Worm (Caenorhabditis elegans): ENCODE data around the gene ampd-1.

The ampd-1 gene

ce11 chrII:5186870-5187269, 16.3 kb upstream of the ampd-1 start:
- peak; percentile 88 for TF ChIP-seq elt-2 (tag; optimal IDR thresholded peaks at IDR 0.05)
- no peak for TF ChIP-seq ceh-82 (tag; optimal IDR thresholded peaks at IDR 0.05)

- no peak for TF ChIP-seq dsc-1 (tag; optimal IDR thresholded peaks at IDR 0.05)
Observed at ce11 chrII:5187469-5187868, 15.7 kb upstream of the ampd-1 start, which contains the start of gene crh-2. crh-2 (minus strand) TSS chrII:5187569.

- no peak for TF ChIP-seq pax-3 (tag; optimal IDR thresholded peaks at IDR 0.05)
- TF ChIP-seq ceh-8 (GFP tag; optimal IDR thresholded peaks at IDR 0.05), result no peak
- no peak for TF ChIP-seq mef-2 (tag; optimal IDR thresholded peaks at IDR 0.05)
- TF ChIP-seq ceh-90 (tag; optimal IDR thresholded peaks at IDR 0.05), result no peak
- TF ChIP-seq efl-3 (GFP tag; optimal IDR thresholded peaks at IDR 0.05), result no peak
- no peak for TF ChIP-seq mab-9 (GFP tag; IDR thresholded peaks at IDR 0.05)
- no peak for TF ChIP-seq fos-1 (tag; optimal IDR thresholded peaks at IDR 0.05)
- no peak for TF ChIP-seq hlh-17 (GFP tag; optimal IDR thresholded peaks at IDR 0.05; ENCODE audit: borderline replicate concordance)
- TF ChIP-seq pag-3 (tag; optimal IDR thresholded peaks at IDR 0.05; ENCODE audit: borderline replicate concordance, insufficient read depth), result no peak
- TF ChIP-seq hpl-2 (GFP tag; optimal IDR thresholded peaks at IDR 0.05), result no peak
- TF ChIP-seq swsn-7 (tag; optimal IDR thresholded peaks at IDR 0.05), result no peak
- no peak for TF ChIP-seq pqm-1 (tag; optimal IDR thresholded peaks at IDR 0.05)
- TF ChIP-seq unc-30 (tag; optimal IDR thresholded peaks at IDR 0.05), result no peak
- no peak for TF ChIP-seq aly-2 (tag; optimal IDR thresholded peaks at IDR 0.05)
- no peak for TF ChIP-seq nhr-12 (tag; optimal IDR thresholded peaks at IDR 0.05)
- TF ChIP-seq fkh-10 (GFP tag; optimal IDR thresholded peaks at IDR 0.05), result no peak
- no peak for TF ChIP-seq Y116A8C.19 (tag; optimal IDR thresholded peaks at IDR 0.05; ENCODE audit: borderline replicate concordance)
- TF ChIP-seq alr-1 (tag; optimal IDR thresholded peaks at IDR 0.05; ENCODE audit: borderline replicate concordance), result no peak
- no peak for TF ChIP-seq C04F5.9 (tag; optimal IDR thresholded peaks at IDR 0.05)
- TF ChIP-seq nhr-47 (tag; optimal IDR thresholded peaks at IDR 0.05), result no peak
Observed at ce11 chrII:5187934-5188333, 15.2 kb upstream of the ampd-1 start.

ce11 chrII:5191766-5192165, 11.4 kb upstream of the ampd-1 start:
- TF ChIP-seq nhr-12 (tag; optimal IDR thresholded peaks at IDR 0.05) (no peak), xbp-1 (tag; optimal IDR thresholded peaks at IDR 0.05) (no peak), unc-98 (GFP tag; IDR thresholded peaks at IDR 0.05) (no peak), lir-3 (tag; optimal IDR thresholded peaks at IDR 0.05; ENCODE audit: poor library complexity) (no peak), snpc-4 (tag; optimal IDR thresholded peaks at IDR 0.05) (no peak), ces-1 (GFP tag; optimal IDR thresholded peaks at IDR 0.05) (no peak), hpl-2 (GFP tag; optimal IDR thresholded peaks at IDR 0.05) (no peak), zag-1 (tag; optimal IDR thresholded peaks at IDR 0.05) (no peak), hlh-4 (tag; optimal IDR thresholded peaks at IDR 0.05) (no peak), unc-86 (tag; optimal IDR thresholded peaks at IDR 0.05) (no peak), elt-2 (tag; optimal IDR thresholded peaks at IDR 0.05) (peak; percentile 96), nhr-47 (tag; optimal IDR thresholded peaks at IDR 0.05) (no peak), skn-1 (tag; optimal IDR thresholded peaks at IDR 0.05) (no peak), ztf-11 (tag; optimal IDR thresholded peaks at IDR 0.05) (no peak), ama-1 (optimal IDR thresholded peaks at IDR 0.05) (no peak), vab-15 (tag; optimal IDR thresholded peaks at IDR 0.05) (no peak), pag-3 (tag; optimal IDR thresholded peaks at IDR 0.05; ENCODE audit: borderline replicate concordance, insufficient read depth) (no peak), efl-1 (optimal IDR thresholded peaks at IDR 0.05) (no peak), efl-1 (GFP tag; optimal IDR thresholded peaks at IDR 0.05 in 1 of 2) (peak in 1 of 2 experiments; percentile 70), dsc-1 (tag; optimal IDR thresholded peaks at IDR 0.05) (no peak), Y116A8C.19 (tag; optimal IDR thresholded peaks at IDR 0.05; ENCODE audit: borderline replicate concordance) (no peak), nhr-90 (tag; optimal IDR thresholded peaks at IDR 0.05; ENCODE audit: poor library complexity) (no peak), C16A3.4 (tag; optimal IDR thresholded peaks at IDR 0.05) (no peak), jun-1 (tag; optimal IDR thresholded peaks at IDR 0.05) (peak; percentile 25), tlp-1 (tag; optimal IDR thresholded peaks at IDR 0.05) (no peak), egl-27 (tag; optimal IDR thresholded peaks at IDR 0.05) (no peak), hlh-17 (GFP tag; optimal IDR thresholded peaks at IDR 0.05; ENCODE audit: borderline replicate concordance) (no peak), nhr-84 (tag; optimal IDR thresholded peaks at IDR 0.05) (no peak), lin-13 (GFP tag; optimal IDR thresholded peaks at IDR 0.05) (no peak), lsy-2 (tag; optimal IDR thresholded peaks at IDR 0.05) (no peak), sptf-1 (tag; optimal IDR thresholded peaks at IDR 0.05) (no peak), mef-2 (tag; optimal IDR thresholded peaks at IDR 0.05) (no peak), lin-35 (GFP tag; optimal IDR thresholded peaks at IDR 0.05) (peak in 1 of 2 experiments; percentile 22)
